Worm (Caenorhabditis elegans) whole organism, mixed stage, embryonic: Measurements from ENCODE around the gene srg-45.

Source experiments
- bed-3 ChIP-seq: fragments of 200-800 bp; sonication (Bioruptor generic); optimal IDR thresholded peaks from 3 replicates; lab custom pipeline; 2018; ENCODE audit warnings: mild to moderate bottlenecking, missing genetic modification characterization, moderate library complexity, missing compliant biosample characterization
- ces-1 ChIP-seq: fragments of 150-350 bp; optimal IDR thresholded peaks from 2 replicates; lab custom pipeline; 2014; ENCODE audit warnings: missing biosample characterization, missing genetic modification reagents, missing genetic modification characterization
- drap-1 ChIP-seq: fragments of 200-800 bp; sonication (Bioruptor generic); optimal IDR thresholded peaks from 3 replicates; lab custom pipeline; 2018; ENCODE audit warnings: mild to moderate bottlenecking, missing genetic modification characterization, missing compliant biosample characterization
- lin-32 ChIP-seq: fragments of 200-800 bp; sonication (Bioruptor generic); optimal IDR thresholded peaks from 2 replicates; lab custom pipeline; 2018; ENCODE audit warnings: mild to moderate bottlenecking, missing genetic modification characterization, missing compliant biosample characterization
- nhr-12 ChIP-seq: fragments of 150-350 bp; optimal IDR thresholded peaks from 2 replicates; lab custom pipeline; 2014; ENCODE audit warnings: missing biosample characterization, missing genetic modification characterization
- pha-4 ChIP-seq: fragments of 150-350 bp; optimal IDR thresholded peaks from 2 replicates; lab custom pipeline; 2018; ENCODE audit warnings: missing biosample characterization, missing genetic modification reagents, missing genetic modification characterization
- unc-39 ChIP-seq: fragments of 150-350 bp; optimal IDR thresholded peaks from 2 replicates; lab custom pipeline; 2014; ENCODE audit warnings: missing biosample characterization, missing genetic modification characterization

ce11 chrV:12349365-12349764, 42.1 kb downstream of the srg-45 start:
- TF ChIP-seq lin-32 (GFP tag; lab: Kevin White, UChicago): no peak
- no peak for TF ChIP-seq unc-39
- TF ChIP-seq pha-4 (tag; lab: Kevin White, UChicago): no peak
- TF ChIP-seq ces-1: no peak
- no peak for TF ChIP-seq bed-3 (GFP tag; lab: Kevin White, UChicago)
- TF ChIP-seq nhr-12 (tag; lab: Kevin White, UChicago): no peak
- no peak for TF ChIP-seq drap-1
